Worm (Caenorhabditis elegans) whole organism, late embryonic: Measurements from ENCODE around the gene tig-2.

ENCODE experiments used
- C38D4.7 ChIP-seq: fragments of 200-800 bp; sonication (Bioruptor generic); optimal IDR thresholded peaks from 2 replicates; lab custom pipeline; 2018; ENCODE audit warnings: mild to moderate bottlenecking, missing genetic modification characterization, moderate library complexity, missing compliant biosample characterization
- K09A11.1 ChIP-seq: sonication (generic microtip); optimal IDR thresholded peaks from 2 replicates; lab custom pipeline; 2017; ENCODE audit warnings: antibody characterized with exemption, mild to moderate bottlenecking, missing genetic modification characterization, missing compliant biosample characterization; ENCODE audit not compliant: insufficient read depth
- T23F11.4 ChIP-seq: fragments of 200-800 bp; sonication (Bioruptor generic); optimal IDR thresholded peaks from 2 replicates; lab custom pipeline; 2018; ENCODE audit warnings: mild to moderate bottlenecking, missing genetic modification characterization, missing compliant biosample characterization
- ahr-1 ChIP-seq: sonication (generic microtip); optimal IDR thresholded peaks from 2 replicates; lab custom pipeline; 2016; ENCODE audit warnings: missing genetic modification characterization, missing compliant biosample characterization
- ama-1 ChIP-seq: fragments of 150-350 bp; optimal IDR thresholded peaks from 2 replicates; lab custom pipeline; 2014
- ceh-14 ChIP-seq: sonication (generic microtip); optimal IDR thresholded peaks from 2 replicates; lab custom pipeline; 2016; ENCODE audit warnings: missing genotype, missing genetic modification characterization, missing compliant biosample characterization
- ceh-18 ChIP-seq: sonication (generic microtip); optimal IDR thresholded peaks from 2 replicates; lab custom pipeline; 2016; ENCODE audit warnings: missing genetic modification characterization, missing compliant biosample characterization
- ceh-19 ChIP-seq: fragments of 200-800 bp; sonication (Bioruptor generic); optimal IDR thresholded peaks from 2 replicates; lab custom pipeline; 2018; ENCODE audit warnings: mild to moderate bottlenecking, missing genetic modification characterization, missing compliant biosample characterization
- ceh-2 ChIP-seq: sonication (generic microtip); optimal IDR thresholded peaks from 2 replicates; lab custom pipeline; 2016; ENCODE audit warnings: missing genotype, missing genetic modification characterization, missing compliant biosample characterization
- ceh-22 ChIP-seq: sonication (generic microtip); optimal IDR thresholded peaks from 2 replicates; lab custom pipeline; 2017; ENCODE audit warnings: missing biosample characterization, missing genetic modification characterization
- ceh-45 ChIP-seq: fragments of 200-800 bp; sonication (Bioruptor generic); IDR thresholded peaks from 2 replicates; pipeline ENCODE4 v1.3.6; 2022; ENCODE audit warnings: missing genetic modification reagents, missing genetic modification characterization, missing compliant biosample characterization
- ceh-9 ChIP-seq: sonication (generic microtip); optimal IDR thresholded peaks from 2 replicates; lab custom pipeline; 2016; ENCODE audit warnings: mild to moderate bottlenecking, missing genetic modification characterization, inconsistent platforms, missing compliant biosample characterization
- dve-1 ChIP-seq: sonication (generic microtip); optimal IDR thresholded peaks from 2 replicates; lab custom pipeline; 2017; ENCODE audit warnings: antibody characterized with exemption, mild to moderate bottlenecking, missing genetic modification characterization, missing compliant biosample characterization
- elt-4 ChIP-seq: sonication (generic microtip); optimal IDR thresholded peaks from 2 replicates; lab custom pipeline; 2016; ENCODE audit warnings: missing genetic modification characterization, missing compliant biosample characterization
- ets-4 ChIP-seq: sonication (generic microtip); optimal IDR thresholded peaks from 2 replicates; lab custom pipeline; 2016; ENCODE audit warnings: missing genetic modification characterization, missing compliant biosample characterization
- fkh-6 ChIP-seq: sonication (generic microtip); optimal IDR thresholded peaks from 2 replicates; lab custom pipeline; 2016; ENCODE audit warnings: missing genetic modification characterization, missing compliant biosample characterization
- gmeb-2 ChIP-seq: sonication (generic microtip); optimal IDR thresholded peaks from 2 replicates; lab custom pipeline; 2016; ENCODE audit warnings: missing genetic modification characterization, inconsistent platforms, missing compliant biosample characterization
- hlh-15 ChIP-seq: sonication (generic microtip); optimal IDR thresholded peaks from 2 replicates; lab custom pipeline; 2016; ENCODE audit warnings: missing genetic modification characterization, missing compliant biosample characterization
- hlh-30 ChIP-seq: sonication (generic microtip); optimal IDR thresholded peaks from 2 replicates; lab custom pipeline; 2017; ENCODE audit warnings: antibody characterized with exemption, missing genetic modification characterization, missing compliant biosample characterization; ENCODE audit not compliant: insufficient read depth
- nhr-11 ChIP-seq: fragments of 150-350 bp; optimal IDR thresholded peaks from 2 replicates; lab custom pipeline; 2014; ENCODE audit warnings: missing biosample characterization, missing genetic modification characterization
- nhr-232 ChIP-seq: sonication (generic microtip); optimal IDR thresholded peaks from 2 replicates; lab custom pipeline; 2016; ENCODE audit warnings: missing genetic modification characterization, missing compliant biosample characterization
- npax-4 ChIP-seq: sonication (generic microtip); optimal IDR thresholded peaks from 2 replicates; lab custom pipeline; 2016; ENCODE audit warnings: missing genetic modification characterization, missing compliant biosample characterization
- pax-1 ChIP-seq: fragments of 150-350 bp; optimal IDR thresholded peaks from 2 replicates; lab custom pipeline; 2014; ENCODE audit warnings: missing biosample characterization, missing genetic modification characterization
- pha-2 ChIP-seq: sonication (generic microtip); optimal IDR thresholded peaks from 2 replicates; lab custom pipeline; 2017; ENCODE audit warnings: mild to moderate bottlenecking, missing genetic modification characterization, missing compliant biosample characterization
- pha-4 ChIP-seq: fragments of 150-350 bp; optimal IDR thresholded peaks from 2 replicates; lab custom pipeline; 2018; ENCODE audit warnings: missing biosample characterization, missing genetic modification reagents, missing genetic modification characterization
- pqm-1 ChIP-seq: sonication (generic microtip); optimal IDR thresholded peaks from 2 replicates; lab custom pipeline; 2016; ENCODE audit warnings: missing genetic modification characterization, missing compliant biosample characterization
- syd-9 ChIP-seq: sonication (generic microtip); optimal IDR thresholded peaks from 2 replicates; lab custom pipeline; 2016; ENCODE audit warnings: mild to moderate bottlenecking, missing genetic modification characterization, moderate library complexity, missing compliant biosample characterization
- unc-3 ChIP-seq, 2 experiments: fragments of 200-800 bp in 1 of 2; sonication (Bioruptor generic) in 1 of 2; sonication (generic microtip) in 1 of 2; conservative IDR thresholded peaks in 1 of 2; optimal IDR thresholded peaks in 1 of 2; 2 replicates each; pipeline versions ENCODE4 v1.3.6 to Lab custom; 2016 to 2022; ENCODE audit warnings: missing compliant biosample characterization in 2 of 2, missing genetic modification characterization in 2 of 2, missing genetic modification reagents in 1 of 2
- unc-55 ChIP-seq: sonication (generic microtip); optimal IDR thresholded peaks from 2 replicates; lab custom pipeline; 2017; ENCODE audit warnings: missing biosample characterization, missing genetic modification reagents, missing genetic modification characterization
- unc-86 ChIP-seq: sonication (generic microtip); optimal IDR thresholded peaks from 2 replicates; lab custom pipeline; 2016; ENCODE audit warnings: missing genetic modification characterization, missing compliant biosample characterization
- ztf-16 ChIP-seq: sonication (generic microtip); optimal IDR thresholded peaks from 2 replicates; lab custom pipeline; 2017; ENCODE audit warnings: missing genetic modification characterization, missing compliant biosample characterization

The tig-2 gene

DNA sequence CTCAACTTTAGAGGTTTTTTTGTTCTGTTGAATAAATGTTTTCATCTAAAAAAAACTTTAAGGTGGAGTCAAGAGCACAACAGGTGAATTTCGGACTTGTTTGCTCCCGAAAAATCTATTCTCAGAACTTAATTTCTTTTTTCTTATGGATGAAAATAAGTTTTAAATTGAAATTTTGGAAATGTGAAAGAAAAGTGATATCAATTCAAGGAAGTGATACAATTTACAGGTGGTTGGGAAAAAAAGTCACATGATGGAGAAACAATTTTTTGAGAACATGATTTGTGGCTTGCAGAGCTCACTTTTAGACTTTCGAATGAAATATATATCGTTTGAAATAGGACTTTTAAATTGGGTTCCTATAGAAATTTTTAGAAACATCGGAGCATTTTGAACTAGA lies 22.3 kb downstream of the tig-2 start:
- TF ChIP-seq ceh-22 (tag; lab: Kevin White, UChicago) (no peak), ama-1 (lab: Kevin White, UChicago) (no peak), ceh-45 (GFP tag; lab: Robert Waterston, UW) (no peak), T23F11.4 (GFP tag; lab: Kevin White, UChicago) (no peak), fkh-6 (tag; lab: Kevin White, UChicago) (no peak), unc-55 (no peak), ceh-14 (tag; lab: Kevin White, UChicago) (no peak), pha-2 (tag; lab: Kevin White, UChicago) (no peak), npax-4 (tag; lab: Kevin White, UChicago) (no peak), pax-1 (tag; lab: Kevin White, UChicago) (no peak), syd-9 (tag; lab: Kevin White, UChicago) (no peak), ceh-19 (GFP tag; lab: Kevin White, UChicago) (no peak), nhr-11 (no peak), ceh-18 (no peak), pqm-1 (tag; lab: Kevin White, UChicago) (no peak), pha-4 (tag; lab: Kevin White, UChicago) (no peak)

ce11 chrV:4700189-4700588 lies 29.8 kb downstream of the tig-2 start, which contains the start of gene ZC266.1:
Gene ZC266.1, minus strand, starts transcription at chrV:4700289.
- no peak for TF ChIP-seq pha-2 (tag; lab: Kevin White, UChicago)
- TF ChIP-seq gmeb-2 (tag; lab: Kevin White, UChicago): no peak
- no peak for TF ChIP-seq unc-55
- TF ChIP-seq ceh-2: no peak
- no peak for TF ChIP-seq ets-4
- no peak for TF ChIP-seq ceh-19 (GFP tag; lab: Kevin White, UChicago)

DNA sequence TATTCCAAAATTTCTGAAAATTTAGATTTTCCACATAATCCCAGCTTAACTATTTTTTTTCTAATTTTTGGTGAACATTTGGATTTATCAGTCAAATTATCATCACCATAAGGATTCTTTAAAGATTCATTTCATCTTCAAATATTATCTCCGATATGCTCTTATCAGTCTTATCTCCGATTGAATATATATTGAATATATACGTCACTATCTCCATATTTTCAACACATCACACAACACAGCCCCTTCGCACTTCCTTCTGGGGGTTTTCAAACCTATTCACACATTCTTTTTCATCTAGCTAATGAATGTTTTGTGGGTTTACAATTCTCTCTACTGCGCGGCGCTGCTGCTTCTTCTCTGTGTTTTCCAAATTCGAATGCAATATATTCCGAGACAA lies 31.3 kb downstream of the tig-2 start:
- TF ChIP-seq dve-1 (tag; lab: Kevin White, UChicago): no peak
- no peak for TF ChIP-seq elt-4 (tag; lab: Kevin White, UChicago)
- TF ChIP-seq hlh-30 (tag; lab: Kevin White, UChicago): no peak
- no peak for TF ChIP-seq nhr-232 (tag; lab: Kevin White, UChicago)
- TF ChIP-seq unc-55: no peak

ce11 chrV:4694466-4695092 lies 35.4 kb downstream of the tig-2 start:
- no peak for TF ChIP-seq hlh-15 (tag; lab: Kevin White, UChicago)
- no peak for TF ChIP-seq C38D4.7 (GFP tag; lab: Kevin White, UChicago)

DNA sequence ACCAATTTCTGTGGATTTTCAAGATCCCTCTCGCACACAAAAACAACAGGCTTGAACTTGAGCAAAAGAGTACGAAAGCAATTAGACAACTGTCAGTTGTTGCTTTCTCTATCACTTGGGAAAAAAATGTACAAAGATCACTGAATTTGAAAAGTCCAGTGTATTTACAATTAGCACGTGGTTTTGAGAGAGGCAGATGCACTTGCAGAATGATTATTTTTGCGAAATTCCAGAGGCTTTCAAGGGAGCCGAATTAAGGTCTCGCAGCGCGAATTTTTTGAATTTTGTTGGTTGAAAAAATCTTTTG lies 36.7 kb downstream of the tig-2 start:
- TF ChIP-seq ahr-1 (tag; lab: Kevin White, UChicago): no peak
- TF ChIP-seq pqm-1 (tag; lab: Kevin White, UChicago): no peak
- no peak for TF ChIP-seq K09A11.1 (tag; lab: Kevin White, UChicago)
- no peak for TF ChIP-seq ceh-45 (GFP tag; lab: Robert Waterston, UW)
- no peak for TF ChIP-seq unc-86 (tag; lab: Kevin White, UChicago)
- TF ChIP-seq ceh-9: no peak
- TF ChIP-seq unc-3 (GFP tag; conservative IDR thresholded peaks at IDR 0.05; lab: Robert Waterston, UW): no peak
- no peak for TF ChIP-seq unc-3 (tag; optimal IDR thresholded peaks at IDR 0.05; lab: Kevin White, UChicago)
- TF ChIP-seq ztf-16 (tag; lab: Kevin White, UChicago): no peak
- no peak for TF ChIP-seq ceh-19 (GFP tag; lab: Kevin White, UChicago)
- TF ChIP-seq ets-4: no peak
- TF ChIP-seq, all 69 proteins: peak for 0
